Worm (Caenorhabditis elegans) whole organism, L3 larva: ENCODE measurements around the gene ceh-48.

Source experiments
- R02D3.7 ChIP-seq: fragments of 150-350 bp; optimal IDR thresholded peaks from 2 replicates; lab custom pipeline; 2014; ENCODE audit warnings: missing biosample characterization, missing genetic modification characterization
- ceh-9 ChIP-seq: sonication (generic microtip); optimal IDR thresholded peaks from 2 replicates; lab custom pipeline; 2018; ENCODE audit warnings: missing biosample characterization, missing genetic modification characterization
- lin-15B ChIP-seq: fragments of 150-350 bp; optimal IDR thresholded peaks from 2 replicates; lab custom pipeline; 2014; ENCODE audit warnings: missing biosample characterization, missing genetic modification characterization
- lin-39 ChIP-seq: fragments of 150-350 bp; optimal IDR thresholded peaks from 2 replicates; lab custom pipeline; 2018; ENCODE audit warnings: missing biosample characterization, missing genetic modification reagents, missing genetic modification characterization
- mdl-1 ChIP-seq: fragments of 150-350 bp; optimal IDR thresholded peaks from 2 replicates; lab custom pipeline; 2014; ENCODE audit warnings: missing biosample characterization, missing genetic modification characterization
- pha-4 ChIP-seq: fragments of 150-350 bp; optimal IDR thresholded peaks from 2 replicates; lab custom pipeline; 2014; ENCODE audit warnings: missing biosample characterization, missing genetic modification reagents, missing genetic modification characterization
- snpc-4 ChIP-seq: fragments of 150-350 bp; optimal IDR thresholded peaks from 2 replicates; lab custom pipeline; 2014; ENCODE audit warnings: missing biosample characterization, missing genetic modification characterization
- zag-1 ChIP-seq: fragments of 150-350 bp; optimal IDR thresholded peaks from 2 replicates; lab custom pipeline; 2014; ENCODE audit warnings: missing biosample characterization, missing genetic modification characterization
- ztf-11 ChIP-seq: fragments of 150-350 bp; optimal IDR thresholded peaks from 2 replicates; lab custom pipeline; 2014; ENCODE audit warnings: missing biosample characterization, missing genetic modification characterization

DNA sequence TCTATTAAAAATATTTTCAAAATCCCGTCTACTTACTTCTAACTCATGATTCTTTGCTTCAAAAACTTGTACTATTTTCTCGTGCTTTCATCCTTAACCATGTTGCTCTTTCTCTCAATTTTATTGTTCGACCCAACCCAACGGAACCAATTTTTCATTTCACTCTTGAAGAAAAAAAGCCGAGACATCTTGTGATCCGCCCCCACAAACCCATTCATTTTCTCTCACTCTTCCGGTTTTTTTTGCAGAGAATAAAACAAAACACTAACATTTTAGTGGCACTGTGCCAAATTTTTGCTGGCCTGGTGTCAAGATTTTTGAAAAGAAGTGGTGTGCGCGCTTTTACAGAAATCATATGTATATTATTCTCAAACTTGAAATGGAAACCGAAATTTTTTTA is 24.9 kb downstream of the ceh-48 start:
- TF ChIP-seq ztf-11 (tag; lab: Kevin White, UChicago) (no peak), snpc-4 (tag; lab: Kevin White, UChicago) (no peak), R02D3.7 (no peak), lin-15B (tag; lab: Kevin White, UChicago) (no peak), zag-1 (tag; lab: Kevin White, UChicago) (no peak), lin-39 (tag; lab: Kevin White, UChicago) (peak; percentile 75), pha-4 (no peak), mdl-1 (tag; lab: Kevin White, UChicago) (no peak), ceh-9 (tag; lab: Kevin White, UChicago) (no peak)
